Worm (Caenorhabditis elegans) whole organism, early embryonic: ENCODE measurements around the gene sra-38.

Experiments
- B0310.2 ChIP-seq: sonication (generic microtip); optimal IDR thresholded peaks from 2 replicates; lab custom pipeline; 2016; ENCODE audit warnings: mild to moderate bottlenecking, missing genetic modification characterization, missing compliant biosample characterization
- F13C5.2 ChIP-seq: sonication (generic microtip); optimal IDR thresholded peaks from 2 replicates; lab custom pipeline; 2017; ENCODE audit warnings: mild to moderate bottlenecking, missing genetic modification characterization, inconsistent platforms, missing compliant biosample characterization
- ama-1 ChIP-seq: fragments of 150-350 bp; optimal IDR thresholded peaks from 2 replicates; lab custom pipeline; 2014
- ceh-13 ChIP-seq: fragments of 200-800 bp; sonication (Bioruptor generic); optimal IDR thresholded peaks from 2 replicates; lab custom pipeline; 2018; ENCODE audit warnings: mild to moderate bottlenecking, missing genetic modification characterization, missing compliant biosample characterization
- ceh-36 ChIP-seq: sonication (generic microtip); optimal IDR thresholded peaks from 2 replicates; lab custom pipeline; 2016; ENCODE audit warnings: missing genetic modification characterization, inconsistent platforms, missing compliant biosample characterization
- ets-7 ChIP-seq: sonication (generic microtip); optimal IDR thresholded peaks from 2 replicates; lab custom pipeline; 2016; ENCODE audit warnings: missing genotype, missing genetic modification characterization, missing compliant biosample characterization
- hmbx-1 ChIP-seq: sonication (generic microtip); optimal IDR thresholded peaks from 2 replicates; lab custom pipeline; 2016; ENCODE audit warnings: mild to moderate bottlenecking, missing genetic modification characterization, missing compliant biosample characterization
- hmg-4 ChIP-seq: fragments of 200-800 bp; sonication (Bioruptor generic); optimal IDR thresholded peaks from 2 replicates; lab custom pipeline; 2018; ENCODE audit warnings: mild to moderate bottlenecking, missing genetic modification characterization, missing compliant biosample characterization
- scrt-1 ChIP-seq: fragments of 200-800 bp; sonication (Bioruptor generic); IDR thresholded peaks from 2 replicates; pipeline ENCODE4 v1.3.6; 2022; ENCODE audit warnings: missing genetic modification characterization, missing compliant biosample characterization
- sea-1 ChIP-seq: fragments of 200-800 bp; sonication (Bioruptor generic); conservative IDR thresholded peaks from 2 replicates; pipeline ENCODE4 v1.3.6; 2022; ENCODE audit warnings: missing genetic modification characterization, missing compliant biosample characterization
- tbx-11 ChIP-seq: fragments of 200-800 bp; sonication (Bioruptor generic); IDR thresholded peaks from 2 replicates; pipeline ENCODE4 v1.3.6; 2022; ENCODE audit warnings: missing genetic modification characterization, missing compliant biosample characterization
- tbx-37 ChIP-seq: fragments of 200-800 bp; sonication (Bioruptor generic); conservative IDR thresholded peaks from 2 replicates; pipeline ENCODE4 v1.3.6; 2022; ENCODE audit warnings: missing genetic modification reagents, missing genetic modification characterization, missing compliant biosample characterization
- tra-4 ChIP-seq: sonication (generic microtip); optimal IDR thresholded peaks from 2 replicates; lab custom pipeline; 2017; ENCODE audit warnings: missing genetic modification characterization, missing compliant biosample characterization

DNA sequence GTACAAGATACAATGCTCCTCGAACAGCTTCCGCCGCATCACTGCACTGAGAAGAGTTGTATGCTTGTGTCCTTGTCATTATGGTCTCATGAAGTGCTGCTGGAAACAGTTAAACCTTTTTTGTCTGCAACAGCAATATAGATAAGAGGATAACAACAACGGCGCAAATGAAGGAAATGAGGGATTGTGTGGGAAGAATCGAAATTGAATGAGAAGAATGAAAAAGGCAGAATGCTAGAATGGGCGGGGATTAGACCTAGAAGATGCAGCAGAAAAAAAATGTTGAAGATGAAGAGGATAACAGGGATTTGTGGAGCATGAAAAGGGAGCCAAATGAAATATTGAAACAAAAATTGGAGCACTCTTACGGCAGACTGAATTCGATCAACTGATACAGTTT lies 6.7 kb downstream of the sra-38 start, which contains the start of gene sra-37:
- TF ChIP-seq ama-1 (no peak), tbx-37 (GFP tag; lab: Robert Waterston, UW) (no peak), F13C5.2 (tag; lab: Kevin White, UChicago) (no peak), hmbx-1 (tag; lab: Kevin White, UChicago) (no peak), hmg-4 (GFP tag; lab: Kevin White, UChicago) (no peak), scrt-1 (no peak), sea-1 (GFP tag; lab: Robert Waterston, UW) (no peak), tbx-11 (GFP tag; lab: Robert Waterston, UW) (no peak), tra-4 (no peak), B0310.2 (tag; lab: Kevin White, UChicago) (no peak), ceh-36 (tag; lab: Kevin White, UChicago) (no peak), ets-7 (tag; lab: Kevin White, UChicago) (no peak), ceh-13 (no peak)
